Worm (Caenorhabditis elegans) whole organism, young adult: ENCODE measurements around the gene ZK673.4.
A peak's percentile ranks its signal among the peaks of the same experiment; 100 is the strongest.

Source experiments
- C06A6.2 ChIP-seq: fragments of 200-800 bp; sonication (Bioruptor generic); conservative IDR thresholded peaks from 2 replicates; pipeline ENCODE4 v1.3.6; 2022; ENCODE audit warnings: missing genetic modification characterization, missing compliant biosample characterization
- C17E4.6 ChIP-seq: fragments of 200-800 bp; sonication (Bioruptor generic); IDR thresholded peaks from 2 replicates; pipeline ENCODE4 v1.3.6; 2022; ENCODE audit warnings: missing genetic modification reagents, missing genetic modification characterization, missing compliant biosample characterization
- F55B11.4 ChIP-seq: sonication (generic microtip); optimal IDR thresholded peaks from 2 replicates; lab custom pipeline; 2016; ENCODE audit warnings: missing compliant biosample characterization, missing genetic modification characterization, borderline replicate concordance; ENCODE audit not compliant: insufficient read depth
- K11D2.4 ChIP-seq: fragments of 200-800 bp; sonication (Bioruptor generic); IDR thresholded peaks from 2 replicates; pipeline ENCODE4 v1.3.6; 2022; ENCODE audit warnings: missing genetic modification reagents, missing genetic modification characterization, missing compliant biosample characterization
- T07F8.4 ChIP-seq: sonication (generic microtip); optimal IDR thresholded peaks from 2 replicates; lab custom pipeline; 2016; ENCODE audit warnings: mild to moderate bottlenecking, missing genetic modification characterization, moderate library complexity, missing compliant biosample characterization
- ZK185.1 ChIP-seq: sonication (generic microtip); optimal IDR thresholded peaks from 2 replicates; lab custom pipeline; 2016; ENCODE audit warnings: mild to moderate bottlenecking, missing genetic modification characterization, missing compliant biosample characterization; ENCODE audit not compliant: poor library complexity, severe bottlenecking
- aptf-3 ChIP-seq: fragments of 200-800 bp; sonication (Bioruptor generic); IDR thresholded peaks from 2 replicates; pipeline ENCODE4 v1.3.6; 2022; ENCODE audit warnings: missing genetic modification characterization, missing compliant biosample characterization
- egrh-3 ChIP-seq: fragments of 200-800 bp; sonication (Bioruptor generic); IDR thresholded peaks from 2 replicates; pipeline ENCODE4 v1.3.6; 2022; ENCODE audit warnings: missing genetic modification reagents, missing genetic modification characterization, missing compliant biosample characterization
- gei-17 ChIP-seq: fragments of 200-800 bp; sonication (Bioruptor generic); optimal IDR thresholded peaks from 2 replicates; lab custom pipeline; 2018; ENCODE audit warnings: mild to moderate bottlenecking, missing genetic modification characterization, missing compliant biosample characterization
- hmg-1.2 ChIP-seq: fragments of 200-800 bp; sonication (Bioruptor generic); IDR thresholded peaks from 2 replicates; pipeline ENCODE4 v1.3.6; 2022; ENCODE audit warnings: missing genetic modification reagents, missing genetic modification characterization, missing compliant biosample characterization
- hmg-20 ChIP-seq: fragments of 200-800 bp; sonication (Bioruptor generic); IDR thresholded peaks from 2 replicates; pipeline ENCODE4 v1.3.6; 2022; ENCODE audit warnings: missing genetic modification reagents, missing genetic modification characterization, missing compliant biosample characterization
- let-607 ChIP-seq, 2 experiments: fragments of 200-800 bp in 1 of 2; sonication (Bioruptor generic) in 1 of 2; sonication (generic microtip) in 1 of 2; optimal IDR thresholded peaks; 2 replicates each; lab custom pipeline; 2016 to 2018; ENCODE audit warnings: mild to moderate bottlenecking in 2 of 2, missing compliant biosample characterization in 2 of 2, missing genetic modification characterization in 2 of 2, moderate library complexity in 2 of 2, missing genotype in 1 of 2
- lin-26 ChIP-seq: fragments of 200-800 bp; sonication (Bioruptor generic); IDR thresholded peaks from 2 replicates; pipeline ENCODE4 v1.3.6; 2022; ENCODE audit warnings: missing genetic modification reagents, missing genetic modification characterization, missing compliant biosample characterization
- lin-54 ChIP-seq: fragments of 200-800 bp; sonication (Bioruptor generic); optimal IDR thresholded peaks from 2 replicates; lab custom pipeline; 2018; ENCODE audit warnings: mild to moderate bottlenecking, missing genetic modification characterization, missing compliant biosample characterization
- lsl-1 ChIP-seq: fragments of 200-800 bp; sonication (Bioruptor generic); optimal IDR thresholded peaks from 2 replicates; lab custom pipeline; 2018; ENCODE audit warnings: mild to moderate bottlenecking, missing genetic modification characterization, moderate library complexity, missing compliant biosample characterization
- mcd-1 ChIP-seq: fragments of 200-800 bp; sonication (Bioruptor generic); IDR thresholded peaks from 2 replicates; pipeline ENCODE4 v1.3.6; 2022; ENCODE audit warnings: missing genetic modification reagents, missing genetic modification characterization, missing compliant biosample characterization
- mel-28 ChIP-seq: sonication (generic microtip); optimal IDR thresholded peaks from 2 replicates; lab custom pipeline; 2016; ENCODE audit warnings: borderline replicate concordance, mild to moderate bottlenecking, missing genetic modification characterization, missing compliant biosample characterization
- mxl-1 ChIP-seq: sonication (generic microtip); optimal IDR thresholded peaks from 2 replicates; lab custom pipeline; 2016; ENCODE audit warnings: missing genetic modification characterization, missing compliant biosample characterization
- nhr-90 ChIP-seq: sonication (generic microtip); optimal IDR thresholded peaks from 2 replicates; lab custom pipeline; 2016; ENCODE audit warnings: missing genotype, mild to moderate bottlenecking, missing genetic modification characterization, missing compliant biosample characterization
- snpc-1.1 ChIP-seq: sonication (generic microtip); optimal IDR thresholded peaks from 2 replicates; lab custom pipeline; 2017; ENCODE audit warnings: missing genetic modification characterization, mild to moderate bottlenecking, missing compliant biosample characterization, antibody characterized with exemption, moderate library complexity, missing genotype, missing genetic modification reagents; ENCODE audit not compliant: insufficient read depth
- sptf-2 ChIP-seq: fragments of 200-800 bp; sonication (Bioruptor generic); optimal IDR thresholded peaks from 2 replicates; lab custom pipeline; 2018; ENCODE audit warnings: mild to moderate bottlenecking, missing genetic modification characterization, missing compliant biosample characterization
- zfh-2 ChIP-seq: fragments of 200-800 bp; sonication (Bioruptor generic); conservative IDR thresholded peaks from 2 replicates; pipeline ENCODE4 v1.3.6; 2022; ENCODE audit warnings: missing genetic modification reagents, missing genetic modification characterization, missing compliant biosample characterization
- ztf-22 ChIP-seq: fragments of 200-800 bp; sonication (Bioruptor generic); optimal IDR thresholded peaks from 2 replicates; lab custom pipeline; 2018; ENCODE audit warnings: mild to moderate bottlenecking, missing genetic modification characterization, moderate library complexity, missing compliant biosample characterization

ZK673.4 gene

ce11 chrII:10502491-10503063 lies 49.9 kb downstream of the ZK673.4 start, which contains the start of gene myrf-1 (continued):
- TF ChIP-seq ZK185.1: peak; percentile 39
- peak; percentile 12 for TF ChIP-seq gei-17 (GFP tag; lab: Kevin White, UChicago)
- peak; percentile 91 for TF ChIP-seq hmg-1.2 (GFP tag; lab: Robert Waterston, UW)
- peak; percentile 79 for TF ChIP-seq lin-26 (GFP tag; lab: Robert Waterston, UW)
- TF ChIP-seq nhr-90: peak; percentile 18
- peak; percentile 57 to 65 for TF ChIP-seq let-607 (tag; optimal IDR thresholded peaks at IDR 0.05; lab: Kevin White, UChicago)
- TF ChIP-seq hmg-20 (GFP tag; lab: Robert Waterston, UW): peak; percentile 40
- no peak for TF ChIP-seq F55B11.4 (tag; lab: Kevin White, UChicago)
- TF ChIP-seq T07F8.4 (tag; lab: Kevin White, UChicago): no peak
- TF ChIP-seq zfh-2 (GFP tag; lab: Robert Waterston, UW): peak; percentile 100
- no peak for TF ChIP-seq snpc-1.1 (tag; lab: Kevin White, UChicago)
- peak; percentile 97 for TF ChIP-seq egrh-3 (GFP tag; lab: Robert Waterston, UW)
- TF ChIP-seq ztf-22 (GFP tag; lab: Kevin White, UChicago): no peak
- peak; percentile 71 for TF ChIP-seq sptf-2 (GFP tag; lab: Kevin White, UChicago)
- TF ChIP-seq C06A6.2 (GFP tag; lab: Robert Waterston, UW): peak; percentile 45
- TF ChIP-seq aptf-3: no peak
- TF ChIP-seq lin-54: peak; percentile 50
- no peak for TF ChIP-seq lsl-1 (GFP tag; lab: Kevin White, UChicago)
- no peak for TF ChIP-seq C17E4.6 (GFP tag; lab: Robert Waterston, UW)
- TF ChIP-seq mcd-1 (GFP tag; lab: Robert Waterston, UW): peak; percentile 81
- TF ChIP-seq mel-28: no peak
- TF ChIP-seq K11D2.4 (GFP tag; lab: Robert Waterston, UW): peak; percentile 65; the same call in 1 of the 2 replicates

- no peak for TF ChIP-seq mxl-1 (tag; lab: Kevin White, UChicago)
- TF ChIP-seq hmg-1.2 (GFP tag; lab: Robert Waterston, UW): peak; percentile 17; the same call in 1 of the 2 replicates
Observed at ce11 chrII:10504729-10505128, 52.0 kb downstream of the ZK673.4 start.
